Fruit fly (Drosophila melanogaster) whole organism, pupa: ENCODE measurements around the gene CG34434.

ENCODE experiments used
- CG15710 ChIP-seq: fragments of 200-800 bp; sonication (Bioruptor generic); optimal IDR thresholded peaks from 2 replicates; lab custom pipeline; 2018; ENCODE audit warnings: missing biosample characterization, mild to moderate bottlenecking, missing genetic modification characterization, moderate library complexity
- D1 ChIP-seq: fragments of 200-800 bp; sonication (Bioruptor generic); optimal IDR thresholded peaks from 2 replicates; lab custom pipeline; 2018; ENCODE audit warnings: missing biosample characterization, mild to moderate bottlenecking, missing genetic modification characterization, moderate library complexity
- EcR ChIP-seq: fragments of 200-800 bp; sonication (Bioruptor generic); optimal IDR thresholded peaks from 3 replicates; lab custom pipeline; 2019; ENCODE audit warnings: missing biosample characterization, missing genetic modification characterization, mild to moderate bottlenecking, moderate library complexity, missing genetic modification reagents
- rn ChIP-seq: fragments of 200-800 bp; sonication (Bioruptor generic); IDR thresholded peaks from 2 replicates; pipeline ENCODE4 v1.3.6; 2022; ENCODE audit warnings: missing biosample characterization, missing genetic modification characterization

- TF ChIP-seq EcR (GFP tag; lab: Kevin White, UChicago) (no peak), CG15710 (tag; lab: Kevin White, UChicago) (no peak), rn (no peak), D1 (tag; lab: Kevin White, UChicago) (no peak)
Measured at dm6 chrX:5579484-5579883, 36.7 kb downstream of the CG34434 start.
